Worm (Caenorhabditis elegans): ENCODE data around the gene acly-2.
A peak's percentile ranks its signal among the peaks of the same experiment; 100 is the strongest.

The acly-2 gene

DNA sequence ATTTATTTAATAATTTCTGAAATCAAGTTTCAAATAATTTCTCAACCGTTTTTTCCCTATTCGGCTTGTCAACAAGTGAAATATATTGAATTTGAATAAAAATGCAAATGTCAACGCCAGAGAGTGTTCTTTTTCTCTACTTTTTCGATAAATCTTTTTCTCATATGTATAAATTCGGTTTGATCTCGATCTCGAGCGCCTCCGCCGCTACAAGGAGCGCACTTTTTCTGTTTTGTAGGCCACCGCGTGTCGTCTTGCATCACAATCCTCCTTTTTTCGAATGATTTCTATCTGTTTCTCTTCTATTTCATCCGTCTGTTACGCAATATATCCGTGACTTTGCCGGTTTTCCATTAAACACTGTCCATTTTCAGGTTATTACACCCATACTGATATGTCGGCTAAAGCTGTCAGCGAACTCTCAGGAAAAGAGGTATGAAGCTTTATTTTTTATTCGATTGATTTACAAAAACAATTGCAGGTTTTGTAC lies at the start of gene acly-2:
Gene acly-2 (plus strand): TSS at position 375 of the 490 bp plus-strand sequence.
- no peak for TF ChIP-seq lin-39 (tag; optimal IDR thresholded peaks at IDR 0.05)
- TF ChIP-seq unc-62 (GFP tag; optimal IDR thresholded peaks at IDR 0.05), result no peak
- TF ChIP-seq nhr-12 (tag; optimal IDR thresholded peaks at IDR 0.05), result no peak
- no peak for TF ChIP-seq rnt-1 (tag; optimal IDR thresholded peaks at IDR 0.05)
- TF ChIP-seq fkh-10 (GFP tag; optimal IDR thresholded peaks at IDR 0.05), result no peak
- peak; percentile 62 for TF ChIP-seq blmp-1 (tag; optimal IDR thresholded peaks at IDR 0.05)
- no peak for TF ChIP-seq lin-13 (GFP tag; optimal IDR thresholded peaks at IDR 0.05)
- peak; percentile 14 for TF ChIP-seq mep-1 (tag; optimal IDR thresholded peaks at IDR 0.05)
- no peak for TF ChIP-seq Y116A8C.19 (tag; optimal IDR thresholded peaks at IDR 0.05; ENCODE audit: borderline replicate concordance)
- peak; percentile 2 for TF ChIP-seq lin-14 (GFP tag; optimal IDR thresholded peaks at IDR 0.05)
- TF ChIP-seq unc-130 (tag; optimal IDR thresholded peaks at IDR 0.05), result no peak
- no peak for TF ChIP-seq elt-3 (tag; optimal IDR thresholded peaks at IDR 0.05)

DNA sequence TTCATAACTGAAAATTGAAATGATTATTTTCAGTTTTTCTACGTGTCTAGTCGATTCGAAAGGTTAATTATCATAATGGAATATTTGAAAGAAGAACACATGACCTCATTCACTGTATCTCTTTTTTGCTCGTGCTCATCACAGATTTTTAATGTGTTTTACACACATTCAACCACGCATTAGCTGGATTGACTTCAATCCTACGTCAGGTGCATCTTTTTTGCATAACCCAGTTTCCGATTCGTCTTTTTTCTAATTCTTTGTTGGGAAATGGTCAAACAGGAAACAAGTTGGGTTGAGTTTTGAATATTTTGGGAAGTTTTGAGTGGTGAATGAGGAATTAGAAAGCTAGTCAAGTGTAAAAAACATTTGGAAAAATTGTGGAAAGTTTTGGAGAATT lies 46.0 kb upstream of the acly-2 start:
- TF ChIP-seq egl-13 (tag; optimal IDR thresholded peaks at IDR 0.05), result no peak
- no peak for TF ChIP-seq fos-1 (tag; optimal IDR thresholded peaks at IDR 0.05)
- TF ChIP-seq hlh-17 (GFP tag; optimal IDR thresholded peaks at IDR 0.05; ENCODE audit: borderline replicate concordance), result no peak
- TF ChIP-seq lin-14 (GFP tag; optimal IDR thresholded peaks at IDR 0.05), result peak; percentile 23
- TF ChIP-seq nhr-11 (tag; optimal IDR thresholded peaks at IDR 0.05), result no peak
- TF ChIP-seq unc-86 (tag; optimal IDR thresholded peaks at IDR 0.05), result peak; percentile 47

DNA sequence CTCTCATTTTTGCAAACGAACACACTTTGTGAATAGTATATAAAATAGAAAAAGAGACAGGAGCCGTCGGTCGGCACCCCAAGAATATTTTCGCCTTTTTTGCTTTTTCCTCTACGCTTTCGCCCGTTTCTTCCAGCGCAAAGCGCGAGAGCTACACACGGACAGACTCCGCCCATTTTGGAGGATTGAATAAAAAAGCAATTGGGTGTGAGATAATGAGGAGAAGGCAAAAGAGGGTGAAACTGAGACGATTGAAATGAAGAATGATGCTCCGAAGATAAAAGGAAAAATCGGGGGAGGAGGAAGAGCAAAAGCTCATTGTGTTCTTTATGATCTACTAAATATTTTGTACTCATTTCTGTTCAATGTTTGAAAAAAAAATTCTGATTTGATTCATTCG lies 45.2 kb upstream of the acly-2 start, which contains the start of gene C34B4.3:
Gene C34B4.3 (minus strand): TSS at position 101 of the 400 bp plus-strand sequence.
- no peak for TF ChIP-seq aha-1 (tag; optimal IDR thresholded peaks at IDR 0.05)
- TF ChIP-seq lin-14 (GFP tag; optimal IDR thresholded peaks at IDR 0.05), result no peak
- no peak for TF ChIP-seq unc-86 (tag; optimal IDR thresholded peaks at IDR 0.05)
- no peak for TF ChIP-seq irx-1 (tag; optimal IDR thresholded peaks at IDR 0.05)
- no peak for TF ChIP-seq sox-4 (tag; optimal IDR thresholded peaks at IDR 0.05)
- TF ChIP-seq snpc-4 (tag; optimal IDR thresholded peaks at IDR 0.05), result no peak
- no peak for TF ChIP-seq nhr-11 (tag; optimal IDR thresholded peaks at IDR 0.05)

DNA sequence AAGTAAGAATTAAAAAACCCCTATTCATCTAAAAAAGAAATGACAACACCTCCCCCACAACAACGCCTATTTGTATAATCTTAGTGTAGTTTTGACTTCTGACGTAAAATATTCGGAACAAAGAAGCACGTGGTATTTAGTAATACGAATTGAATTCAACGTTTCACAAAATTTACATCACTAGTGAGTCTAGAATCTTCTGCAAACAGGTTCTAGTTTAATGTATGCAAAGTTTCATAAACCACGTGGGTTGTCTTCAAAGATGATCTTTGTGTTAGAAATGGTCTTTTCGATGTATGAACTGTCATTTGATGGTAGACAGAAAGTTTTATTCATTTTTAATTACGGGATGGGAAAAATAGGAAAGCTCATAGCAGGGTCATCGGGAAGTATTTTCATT lies 43.1 kb upstream of the acly-2 start:
- no peak for TF ChIP-seq pqm-1 (tag; optimal IDR thresholded peaks at IDR 0.05)
- no peak for TF ChIP-seq ama-1 (optimal IDR thresholded peaks at IDR 0.05)
- TF ChIP-seq nhr-28 (tag; optimal IDR thresholded peaks at IDR 0.05), result no peak
- no peak for TF ChIP-seq zip-4 (GFP tag; optimal IDR thresholded peaks at IDR 0.05)
- no peak for TF ChIP-seq dpl-1 (GFP tag; optimal IDR thresholded peaks at IDR 0.05)
- TF ChIP-seq ces-1 (GFP tag; optimal IDR thresholded peaks at IDR 0.05), result no peak
- TF ChIP-seq irx-1 (tag; optimal IDR thresholded peaks at IDR 0.05), result no peak
- TF ChIP-seq lin-13 (GFP tag; optimal IDR thresholded peaks at IDR 0.05), result no peak
- TF ChIP-seq lin-35 (GFP tag; optimal IDR thresholded peaks at IDR 0.05), result peak in 1 of 2 experiments; percentile 18
- TF ChIP-seq snpc-4 (tag; optimal IDR thresholded peaks at IDR 0.05), result no peak
- TF ChIP-seq dsc-1 (tag; optimal IDR thresholded peaks at IDR 0.05), result peak; percentile 28
- TF ChIP-seq nhr-71 (tag; optimal IDR thresholded peaks at IDR 0.05), result peak; percentile 24
- no peak for TF ChIP-seq fkh-4 (tag; optimal IDR thresholded peaks at IDR 0.05; ENCODE audit: borderline replicate concordance)
- TF ChIP-seq F16B12.6 (tag; optimal IDR thresholded peaks at IDR 0.05), result no peak
- no peak for TF ChIP-seq lin-39 (tag; optimal IDR thresholded peaks at IDR 0.05)
- no peak for TF ChIP-seq pax-3 (tag; optimal IDR thresholded peaks at IDR 0.05)
- TF ChIP-seq ztf-11 (tag; optimal IDR thresholded peaks at IDR 0.05), result no peak
- no peak for TF ChIP-seq nhr-237 (tag; optimal IDR thresholded peaks at IDR 0.05)
- no peak for TF ChIP-seq unc-62 (GFP tag; optimal IDR thresholded peaks at IDR 0.05)
- no peak for TF ChIP-seq rnt-1 (tag; optimal IDR thresholded peaks at IDR 0.05)
- no peak for TF ChIP-seq nhr-47 (tag; optimal IDR thresholded peaks at IDR 0.05)
- no peak for TF ChIP-seq ets-5 (GFP tag; IDR thresholded peaks at IDR 0.05)
- TF ChIP-seq nhr-19 (GFP tag; conservative IDR thresholded peaks at IDR 0.05), result no peak
- TF ChIP-seq mdl-1 (tag; optimal IDR thresholded peaks at IDR 0.05), result no peak
- no peak for TF ChIP-seq unc-98 (GFP tag; IDR thresholded peaks at IDR 0.05)
- no peak for TF ChIP-seq swsn-7 (tag; optimal IDR thresholded peaks at IDR 0.05)
- peak; percentile 62 for TF ChIP-seq snu-23 (GFP tag; optimal IDR thresholded peaks at IDR 0.05)
- no peak for TF ChIP-seq fkh-10 (GFP tag; optimal IDR thresholded peaks at IDR 0.05)
- TF ChIP-seq vab-15 (tag; optimal IDR thresholded peaks at IDR 0.05), result no peak
- no peak for TF ChIP-seq sup-37 (GFP tag; optimal IDR thresholded peaks at IDR 0.05)
- no peak for TF ChIP-seq hpl-2 (GFP tag; optimal IDR thresholded peaks at IDR 0.05)
- no peak for TF ChIP-seq C16A3.4 (tag; optimal IDR thresholded peaks at IDR 0.05)
- no peak for TF ChIP-seq sptf-1 (tag; optimal IDR thresholded peaks at IDR 0.05)
